Fruit fly (Drosophila melanogaster): ENCODE data around the gene mts.
A peak's percentile ranks its signal among the peaks of the same experiment; 100 is the strongest.

Gene mts

DNA sequence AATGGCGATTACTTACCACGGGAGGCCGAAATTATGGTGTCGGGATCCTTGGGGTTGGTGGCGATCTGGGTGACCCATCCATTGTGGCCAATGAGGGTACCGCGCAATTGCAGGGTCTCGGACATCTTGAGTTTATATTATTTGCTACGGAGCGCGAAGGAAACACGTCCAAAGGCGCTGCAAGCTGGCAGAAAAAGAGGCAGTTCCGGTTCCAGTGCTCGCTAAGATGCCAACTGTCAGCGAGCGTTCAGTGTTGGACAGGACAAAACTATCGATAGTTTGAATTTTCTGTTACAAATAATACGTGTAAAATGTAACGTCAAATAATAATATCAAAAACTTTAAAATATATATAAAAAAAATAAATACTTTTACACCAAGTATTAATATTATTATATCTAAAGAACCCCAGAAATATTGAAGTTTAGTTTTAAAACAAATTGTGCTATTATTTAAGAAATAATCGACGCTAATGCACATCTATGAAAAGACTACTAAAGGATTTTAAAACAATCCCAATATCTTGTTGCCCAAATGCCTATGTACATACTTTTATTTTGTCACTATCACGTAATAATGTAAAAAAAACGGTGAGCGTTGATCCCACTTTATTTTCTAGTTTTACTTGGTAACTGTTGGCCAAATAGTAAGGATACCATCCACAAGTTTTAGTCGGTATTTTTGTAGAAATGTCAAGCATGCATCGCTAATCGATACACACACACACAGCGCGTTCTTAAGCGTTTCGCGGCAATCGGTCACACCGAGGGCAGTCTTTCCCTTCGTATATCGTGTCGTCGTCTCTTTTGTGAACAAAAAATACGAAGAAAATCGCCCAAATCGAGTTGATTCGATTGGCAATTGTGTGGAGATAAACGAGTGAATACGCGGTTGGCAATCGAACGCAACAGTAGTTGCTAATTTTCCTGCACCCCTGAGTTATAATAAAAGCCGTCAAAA is at the start of gene mts, which contains the start of gene Rack1 (continued):
- TF ChIP-seq acj6 (GFP tag; optimal IDR thresholded peaks at IDR 0.05): peak; percentile 74
- peak; percentile 54 for TF ChIP-seq dac (GFP tag; optimal IDR thresholded peaks at IDR 0.05)
- TF ChIP-seq CG8119 (GFP tag; IDR thresholded peaks at IDR 0.05): peak; percentile 34; the same call in 1 of the 3 replicates
- peak; percentile 78 for TF ChIP-seq Sox102F (GFP tag; optimal IDR thresholded peaks at IDR 0.05)
- TF ChIP-seq Sox14 (GFP tag; optimal IDR thresholded peaks at IDR 0.05): no peak
- peak; percentile 73 to 83 for TF ChIP-seq ss (GFP tag; optimal IDR thresholded peaks at IDR 0.05)
- TF ChIP-seq CG6163 (GFP tag; IDR thresholded peaks at IDR 0.05): peak; percentile 86
- TF ChIP-seq Smox (GFP tag; optimal IDR thresholded peaks at IDR 0.05): peak; percentile 45
- TF ChIP-seq CG32006 (GFP tag; optimal IDR thresholded peaks at IDR 0.05): no peak
- no peak for TF ChIP-seq CG15336 (GFP tag; IDR thresholded peaks at IDR 0.05)

DNA sequence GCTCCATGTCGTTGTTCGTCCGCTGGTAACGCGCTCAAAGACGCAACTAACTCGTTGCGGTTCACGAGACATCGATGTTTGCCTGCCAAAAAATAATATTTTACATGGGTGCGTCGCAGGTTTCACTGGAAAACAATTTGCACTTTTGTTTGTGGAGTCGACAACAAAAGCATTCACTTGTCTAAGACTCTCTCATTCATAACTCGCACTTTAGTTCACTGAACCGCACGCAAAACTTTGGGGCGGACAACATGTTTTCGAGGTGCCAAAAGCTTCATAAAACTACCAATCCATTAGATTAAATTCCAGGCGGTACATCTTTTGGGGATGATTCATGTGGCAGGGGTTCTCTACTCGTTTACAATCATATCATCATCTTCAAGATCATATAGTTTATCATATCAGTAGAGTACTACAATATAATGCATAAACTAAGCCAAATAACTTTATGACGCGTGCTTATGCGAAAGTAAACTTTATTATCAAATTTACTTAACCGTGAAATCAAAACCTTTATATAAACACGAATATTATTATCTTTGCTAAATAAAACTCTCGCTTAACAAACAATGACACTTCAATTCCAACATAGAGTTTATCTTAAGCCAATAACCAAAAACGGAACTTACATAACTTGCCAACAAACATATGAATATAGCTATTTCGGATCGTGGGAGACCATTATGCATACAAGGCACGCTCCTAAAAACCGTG is 49.3 kb upstream of the mts start, which contains the start of gene CG7179:
Gene CG7179 (minus strand): TSS at position 51 of the 714 bp plus-strand sequence.
- TF ChIP-seq CG16779 (tag; optimal IDR thresholded peaks at IDR 0.05): no peak
- no peak for TF ChIP-seq fd85E (GFP tag; optimal IDR thresholded peaks at IDR 0.05)
- peak; percentile 72 for TF ChIP-seq fkh (GFP tag; optimal IDR thresholded peaks at IDR 0.05)
- no peak for TF ChIP-seq CG6854 (GFP tag; optimal IDR thresholded peaks at IDR 0.05)

DNA sequence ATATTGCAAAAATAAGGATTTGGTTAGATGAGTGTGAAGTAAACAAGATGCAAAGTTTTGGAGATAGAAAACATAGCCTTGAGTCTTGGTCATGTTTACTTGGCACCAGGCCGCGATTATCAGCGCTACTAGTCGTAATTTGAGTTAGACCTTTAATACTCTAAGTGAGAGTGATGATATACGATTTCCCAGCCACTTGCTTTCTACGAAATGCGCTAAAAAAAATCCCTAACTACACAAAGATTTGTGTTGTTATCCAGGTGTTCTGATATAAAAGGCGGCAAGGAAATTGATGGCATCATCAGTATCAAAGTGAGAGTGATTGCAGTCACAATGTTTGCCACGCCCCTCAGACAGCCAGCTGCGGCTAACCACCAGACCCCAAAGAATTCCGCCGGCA is 47.7 kb upstream of the mts start, which contains the start of gene Uro:
Gene Uro (plus strand): TSS at position 301 of the 400 bp plus-strand sequence.
- TF ChIP-seq Sox15 (GFP tag; optimal IDR thresholded peaks at IDR 0.05) (no peak), CG11762 (GFP tag; optimal IDR thresholded peaks at IDR 0.05; ENCODE audit: insufficient read depth) (no peak), cyc (GFP tag; optimal IDR thresholded peaks at IDR 0.05) (no peak), eg (GFP tag; IDR thresholded peaks at IDR 0.05) (no peak), Sox14 (GFP tag; optimal IDR thresholded peaks at IDR 0.05) (no peak), CG8319 (GFP tag; optimal IDR thresholded peaks at IDR 0.05) (no peak), Hr39 (GFP tag; optimal IDR thresholded peaks at IDR 0.05) (no peak), CG3919 (GFP tag; optimal IDR thresholded peaks at IDR 0.05) (no peak), Hr38 (GFP tag; optimal IDR thresholded peaks at IDR 0.05) (no peak), CG3032 (tag; optimal IDR thresholded peaks at IDR 0.05) (no peak), CG16779 (tag; optimal IDR thresholded peaks at IDR 0.05) (no peak), CG1621 (tag; optimal IDR thresholded peaks at IDR 0.05) (no peak), pdm3 (GFP tag; optimal IDR thresholded peaks at IDR 0.05) (no peak), CG31627 (GFP tag; optimal IDR thresholded peaks at IDR 0.05) (no peak)

DNA sequence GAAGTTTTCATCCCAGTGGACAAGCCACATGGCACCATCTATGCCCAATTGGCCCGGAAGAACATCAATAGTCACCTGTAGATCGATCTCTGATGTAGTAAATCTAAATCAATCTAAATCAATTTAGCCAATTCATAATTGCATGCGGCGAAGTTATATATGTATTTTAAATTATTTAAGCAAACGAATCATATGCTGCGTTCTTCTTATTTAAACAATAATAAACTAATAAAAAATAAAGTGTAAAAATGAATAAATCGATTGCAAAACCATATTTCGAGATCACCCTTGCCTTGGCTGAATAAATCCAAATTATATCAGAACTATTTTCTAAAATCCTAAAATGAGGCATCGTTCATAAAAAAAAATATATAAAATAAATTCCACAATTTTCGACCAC is 46.3 kb upstream of the mts start, which contains the start of gene CG7164:
Gene CG7164 (plus strand): TSS at position 301 of the 400 bp plus-strand sequence.
- TF ChIP-seq lz (GFP tag; optimal IDR thresholded peaks at IDR 0.05): no peak
- no peak for TF ChIP-seq CG32006 (GFP tag; optimal IDR thresholded peaks at IDR 0.05)
- no peak for TF ChIP-seq CG31627 (GFP tag; optimal IDR thresholded peaks at IDR 0.05)

DNA sequence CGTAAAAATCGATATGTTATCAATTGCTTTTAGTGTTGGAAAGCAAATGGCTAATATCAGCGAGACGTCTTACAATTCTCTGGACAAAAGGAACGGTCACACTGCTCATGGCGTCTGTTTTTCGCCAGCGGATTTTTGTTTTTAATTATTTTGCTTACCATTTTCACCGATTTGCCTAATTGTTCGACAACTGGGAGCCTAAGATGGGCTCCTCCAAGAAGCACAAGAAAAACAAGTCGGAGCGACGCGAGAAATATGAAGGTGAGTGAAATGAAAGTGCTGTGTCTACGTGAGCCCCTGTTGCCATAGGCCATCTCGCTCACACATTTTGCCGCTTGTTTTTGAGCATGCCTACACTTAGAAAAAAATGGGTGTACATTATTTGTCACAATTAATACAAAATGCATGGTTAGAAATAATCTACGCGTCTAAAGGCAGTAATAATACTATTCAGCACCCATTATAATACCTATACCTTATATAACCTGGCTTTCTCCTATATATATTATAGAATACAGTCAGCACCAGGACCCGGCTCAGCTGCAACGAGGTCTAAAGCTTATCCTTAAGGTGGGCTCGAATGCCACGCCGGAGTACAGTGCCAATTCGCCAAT is 44.6 kb upstream of the mts start, which contains the start of gene Brd7-9:
Gene Brd7-9 (plus strand): TSS at position 78 of the 614 bp plus-strand sequence.
- peak; percentile 86 for TF ChIP-seq Met (GFP tag; optimal IDR thresholded peaks at IDR 0.05)
- no peak for TF ChIP-seq vri (GFP tag; optimal IDR thresholded peaks at IDR 0.05)
- peak; percentile 18 for TF ChIP-seq CG8319 (GFP tag; optimal IDR thresholded peaks at IDR 0.05)
- peak; percentile 75 for TF ChIP-seq CG10669 (GFP tag; optimal IDR thresholded peaks at IDR 0.05)
- peak; percentile 74 for TF ChIP-seq Sox14 (GFP tag; optimal IDR thresholded peaks at IDR 0.05)
- no peak for TF ChIP-seq ss (GFP tag; optimal IDR thresholded peaks at IDR 0.05)
- TF ChIP-seq CG8632 (GFP tag; optimal IDR thresholded peaks at IDR 0.05): peak; percentile 66
- peak; percentile 81 for TF ChIP-seq Sox102F (GFP tag; optimal IDR thresholded peaks at IDR 0.05)
- TF ChIP-seq Lpt (GFP tag; optimal IDR thresholded peaks at IDR 0.05): peak; percentile 50
- peak; percentile 90 for TF ChIP-seq CG6163 (GFP tag; IDR thresholded peaks at IDR 0.05)
- TF ChIP-seq cyc (GFP tag; optimal IDR thresholded peaks at IDR 0.05): peak; percentile 70
- peak; percentile 67 for TF ChIP-seq Gug (GFP tag; IDR thresholded peaks at IDR 0.05)
- TF ChIP-seq CG3032 (tag; optimal IDR thresholded peaks at IDR 0.05): peak; percentile 62
- peak; percentile 80 for TF ChIP-seq esn (GFP tag; optimal IDR thresholded peaks at IDR 0.05)
- peak; percentile 70 for TF ChIP-seq CG31627 (GFP tag; optimal IDR thresholded peaks at IDR 0.05)
- TF ChIP-seq CG34406 (GFP tag; optimal IDR thresholded peaks at IDR 0.05): peak; percentile 67
- TF ChIP-seq svp (GFP tag): peak; percentile 85
- TF ChIP-seq Smox (GFP tag; optimal IDR thresholded peaks at IDR 0.05): peak; percentile 76
- TF ChIP-seq CG15336 (GFP tag; IDR thresholded peaks at IDR 0.05): peak; percentile 93
- TF ChIP-seq CG9139 (GFP tag; optimal IDR thresholded peaks at IDR 0.05): no peak
- TF ChIP-seq Hr4 (GFP tag; optimal IDR thresholded peaks at IDR 0.05): peak; percentile 75
